Worm (Caenorhabditis elegans): ENCODE data around the gene nhl-3.

ce11 chrII:625926-626325 lies 24.0 kb upstream of the nhl-3 start:
- TF ChIP-seq dao-5 (tag; optimal IDR thresholded peaks at IDR 0.05) (no peak), him-1 (tag; optimal IDR thresholded peaks at IDR 0.05) (no peak), W03F9.2 (tag; optimal IDR thresholded peaks at IDR 0.05) (no peak)
